Fruit fly (Drosophila melanogaster): ENCODE measurements around the gene CG12236.

The CG12236 gene

dm6 chrX:5886764-5887555 lies 21.0 kb upstream of the CG12236 start (continued):
- TF ChIP-seq CG17612 (GFP tag; IDR thresholded peaks at IDR 0.05) (no peak), CG2712 (tag; optimal IDR thresholded peaks at IDR 0.05) (peak; percentile 55), lilli (GFP tag; optimal IDR thresholded peaks at IDR 0.05) (no peak), schlank (tag; optimal IDR thresholded peaks at IDR 0.05) (no peak), sqz (GFP tag; optimal IDR thresholded peaks at IDR 0.05) (no peak), CG5953 (GFP tag; IDR thresholded peaks at IDR 0.05) (no peak), Lpt (GFP tag; optimal IDR thresholded peaks at IDR 0.05) (no peak), gsb (GFP tag; IDR thresholded peaks at IDR 0.05) (no peak), CG9797 (GFP tag; optimal IDR thresholded peaks at IDR 0.05) (no peak), bsh (GFP tag; optimal IDR thresholded peaks at IDR 0.05) (peak; percentile 48 to 53), az2 (GFP tag; optimal IDR thresholded peaks at IDR 0.05) (no peak), CG11247 (GFP tag; IDR thresholded peaks at IDR 0.05) (0 out of 2 replicates have a peak, but pooled peaks have one; percentile 25), CG17361 (GFP tag; IDR thresholded peaks at IDR 0.05) (peak; percentile 27; the same call in 1 of the 3 replicates), usp (GFP tag; optimal IDR thresholded peaks at IDR 0.05) (no peak), Sry-β (GFP tag; optimal IDR thresholded peaks at IDR 0.05) (no peak), trem (tag; optimal IDR thresholded peaks at IDR 0.05) (no peak), tx (GFP tag; optimal IDR thresholded peaks at IDR 0.05) (no peak), Jarid2 (GFP tag; optimal IDR thresholded peaks at IDR 0.05) (no peak), Hand (GFP tag; optimal IDR thresholded peaks at IDR 0.05) (no peak), sug (tag; optimal IDR thresholded peaks at IDR 0.05) (no peak), jing (GFP tag; optimal IDR thresholded peaks at IDR 0.05) (no peak), C15 (GFP tag; IDR thresholded peaks at IDR 0.05) (no peak), pnt (GFP tag; optimal IDR thresholded peaks at IDR 0.05) (peak; percentile 31), CG12744 (GFP tag; optimal IDR thresholded peaks at IDR 0.05) (no peak), rib (GFP tag; IDR thresholded peaks at IDR 0.05) (peak; percentile 63; the same call in 1 of the 2 replicates), Scr (GFP tag; IDR thresholded peaks at IDR 0.05; ENCODE audit: partially characterized antibody) (no peak), onecut (GFP tag; IDR thresholded peaks at IDR 0.05) (peak; percentile 39), bbx (GFP tag; IDR thresholded peaks at IDR 0.05; ENCODE audit: partially characterized antibody) (no peak), NC2β (GFP tag; optimal IDR thresholded peaks at IDR 0.05) (no peak), Asciz (GFP tag; optimal IDR thresholded peaks at IDR 0.05) (no peak), tap (tag; optimal IDR thresholded peaks at IDR 0.05) (no peak), sens-2 (GFP tag; IDR thresholded peaks at IDR 0.05) (0 out of 2 replicates have a peak, but pooled peaks have one; percentile 39), NC2α (GFP tag; optimal IDR thresholded peaks at IDR 0.05) (no peak), ase (GFP tag; IDR thresholded peaks at IDR 0.05) (no peak), CG6683 (GFP tag; optimal IDR thresholded peaks at IDR 0.05) (no peak), sima (GFP tag; optimal IDR thresholded peaks at IDR 0.05) (no peak), Ravus (GFP tag; IDR thresholded peaks at IDR 0.05) (no peak), zfh1 (GFP tag; IDR thresholded peaks at IDR 0.05) (peak; percentile 77; the same call in 2 of the 3 replicates), CG3847 (GFP tag; IDR thresholded peaks at IDR 0.05) (no peak), sim (GFP tag; IDR thresholded peaks at IDR 0.05) (no peak), Abd-B (GFP tag; optimal IDR thresholded peaks at IDR 0.05) (no peak), gcm (GFP tag; optimal IDR thresholded peaks at IDR 0.05) (peak; percentile 29), CTCF (GFP tag; optimal IDR thresholded peaks at IDR 0.05) (no peak), CG9609 (GFP tag; optimal IDR thresholded peaks at IDR 0.05) (no peak), B-H2 (GFP tag; optimal IDR thresholded peaks at IDR 0.05) (no peak), da (GFP tag; optimal IDR thresholded peaks at IDR 0.05) (no peak), CG1602 (GFP tag; optimal IDR thresholded peaks at IDR 0.05) (no peak), CG1233 (GFP tag; optimal IDR thresholded peaks at IDR 0.05) (no peak), amos (GFP tag; IDR thresholded peaks at IDR 0.05; ENCODE audit: partially characterized antibody) (no peak), Oaz (GFP tag; IDR thresholded peaks at IDR 0.05) (no peak), sens (GFP tag) (peak; percentile 91)

Measured in whole organism, embryonic.